Worm (Caenorhabditis elegans) whole organism, midembryonic: ENCODE measurements around the gene acc-1.

ENCODE experiments used
- T22C8.4 ChIP-seq: fragments of 200-800 bp; sonication (Bioruptor generic); IDR thresholded peaks from 2 replicates; pipeline ENCODE4 v1.3.6; 2022; ENCODE audit warnings: missing genetic modification characterization, missing compliant biosample characterization
- cog-1 ChIP-seq: sonication (generic microtip); optimal IDR thresholded peaks from 2 replicates; lab custom pipeline; 2016; ENCODE audit warnings: missing genetic modification characterization, missing compliant biosample characterization
- flt-1 ChIP-seq: fragments of 200-800 bp; sonication (Bioruptor generic); IDR thresholded peaks from 2 replicates; pipeline ENCODE4 v1.3.6; 2022; ENCODE audit warnings: missing genetic modification characterization, missing compliant biosample characterization
- klf-2 ChIP-seq: fragments of 200-800 bp; sonication (Bioruptor generic); conservative IDR thresholded peaks from 2 replicates; pipeline ENCODE4 v1.3.6; 2022; ENCODE audit warnings: missing genetic modification reagents, missing genetic modification characterization, missing compliant biosample characterization
- med-1 ChIP-seq: sonication (generic microtip); optimal IDR thresholded peaks from 2 replicates; lab custom pipeline; 2017; ENCODE audit warnings: missing genetic modification characterization, mild to moderate bottlenecking, missing compliant biosample characterization, antibody characterized with exemption, missing genetic modification reagents; ENCODE audit not compliant: insufficient read depth
- ref-1 ChIP-seq: fragments of 200-800 bp; sonication (Bioruptor generic); conservative IDR thresholded peaks from 2 replicates; pipeline ENCODE4 v1.3.6; 2022; ENCODE audit warnings: missing genetic modification reagents, missing genetic modification characterization, missing compliant biosample characterization
- tab-1 ChIP-seq: fragments of 200-800 bp; sonication (Bioruptor generic); IDR thresholded peaks from 2 replicates; pipeline ENCODE4 v1.3.6; 2022; ENCODE audit warnings: missing genetic modification characterization, missing compliant biosample characterization
- ztf-23 ChIP-seq: fragments of 200-800 bp; sonication (Bioruptor generic); IDR thresholded peaks from 2 replicates; pipeline ENCODE4 v1.3.6; 2022; ENCODE audit warnings: missing genetic modification reagents, missing genetic modification characterization, missing compliant biosample characterization
- ztf-29 ChIP-seq: fragments of 200-800 bp; sonication (Bioruptor generic); IDR thresholded peaks from 2 replicates; pipeline ENCODE4 v1.3.6; 2022; ENCODE audit warnings: missing genetic modification reagents, missing genetic modification characterization, missing compliant biosample characterization

ce11 chrIV:9673683-9674336 lies 16.0 kb downstream of the acc-1 start:
- TF ChIP-seq flt-1 (no peak), ztf-23 (GFP tag; lab: Robert Waterston, UW) (no peak), ztf-29 (GFP tag; lab: Robert Waterston, UW) (no peak), ref-1 (GFP tag; lab: Robert Waterston, UW) (no peak), klf-2 (GFP tag; lab: Robert Waterston, UW) (no peak), tab-1 (GFP tag; lab: Robert Waterston, UW) (no peak), T22C8.4 (GFP tag; lab: Robert Waterston, UW) (no peak), med-1 (no peak), cog-1 (tag; lab: Kevin White, UChicago) (no peak)
